Worm (Caenorhabditis elegans) whole organism, L3 larva: ENCODE measurements around the gene mboa-7.

ENCODE experiments used
- R02D3.7 ChIP-seq: fragments of 150-350 bp; optimal IDR thresholded peaks from 2 replicates; lab custom pipeline; 2014; ENCODE audit warnings: missing biosample characterization, missing genetic modification characterization
- ZK546.5 ChIP-seq: sonication (generic microtip); optimal IDR thresholded peaks from 2 replicates; lab custom pipeline; 2017; ENCODE audit warnings: missing biosample characterization, missing genetic modification characterization
- aly-2 ChIP-seq: fragments of 150-350 bp; optimal IDR thresholded peaks from 2 replicates; lab custom pipeline; 2014; ENCODE audit warnings: missing biosample characterization, missing genetic modification characterization
- ama-1 ChIP-seq: fragments of 150-350 bp; optimal IDR thresholded peaks from 2 replicates; lab custom pipeline; 2018
- ceh-16 ChIP-seq: sonication (generic microtip); optimal IDR thresholded peaks from 2 replicates; lab custom pipeline; 2017; ENCODE audit warnings: missing biosample characterization, missing genetic modification characterization
- ceh-28 ChIP-seq: fragments of 150-350 bp; optimal IDR thresholded peaks from 2 replicates; lab custom pipeline; 2014; ENCODE audit warnings: missing biosample characterization, missing genetic modification reagents, missing genetic modification characterization
- ceh-9 ChIP-seq: sonication (generic microtip); optimal IDR thresholded peaks from 2 replicates; lab custom pipeline; 2018; ENCODE audit warnings: missing biosample characterization, missing genetic modification characterization
- egl-5 ChIP-seq: fragments of 150-350 bp; optimal IDR thresholded peaks from 2 replicates; lab custom pipeline; 2017; ENCODE audit warnings: missing biosample characterization, missing genetic modification reagents, missing genetic modification characterization, inconsistent platforms
- elt-1 ChIP-seq: fragments of 150-350 bp; optimal IDR thresholded peaks from 2 replicates; lab custom pipeline; 2014; ENCODE audit warnings: missing biosample characterization, missing genetic modification characterization
- elt-2 ChIP-seq: sonication (generic microtip); optimal IDR thresholded peaks from 2 replicates; lab custom pipeline; 2016; ENCODE audit warnings: missing genetic modification reagents, mild to moderate bottlenecking, missing genetic modification characterization, missing compliant biosample characterization
- elt-3 ChIP-seq, 3 experiments: fragments of 150-350 bp in 1 of 3; sonication (generic microtip) in 2 of 3; optimal IDR thresholded peaks; 2 replicates in 2 of 3; 4 replicates in 1 of 3; lab custom pipeline; 2014 to 2017; ENCODE audit warnings: missing biosample characterization in 3 of 3, missing genetic modification characterization in 3 of 3
- eor-1 ChIP-seq, 2 experiments: fragments of 150-350 bp; optimal IDR thresholded peaks; 2 replicates each; lab custom pipeline; 2014 to 2018; ENCODE audit warnings: missing biosample characterization in 2 of 2, missing genetic modification characterization in 2 of 2
- fos-1 ChIP-seq: fragments of 150-350 bp; optimal IDR thresholded peaks from 2 replicates; lab custom pipeline; 2014; ENCODE audit warnings: missing biosample characterization, missing genetic modification characterization
- hmg-11 ChIP-seq: sonication (generic microtip); optimal IDR thresholded peaks from 2 replicates; lab custom pipeline; 2016; ENCODE audit warnings: missing genetic modification characterization, missing compliant biosample characterization
- jun-1 ChIP-seq: fragments of 150-350 bp; optimal IDR thresholded peaks from 2 replicates; lab custom pipeline; 2014; ENCODE audit warnings: missing biosample characterization, missing genetic modification reagents, missing genetic modification characterization
- lin-15B ChIP-seq: fragments of 150-350 bp; optimal IDR thresholded peaks from 2 replicates; lab custom pipeline; 2014; ENCODE audit warnings: missing biosample characterization, missing genetic modification characterization
- lin-39 ChIP-seq: fragments of 150-350 bp; optimal IDR thresholded peaks from 2 replicates; lab custom pipeline; 2018; ENCODE audit warnings: missing biosample characterization, missing genetic modification reagents, missing genetic modification characterization
- lsy-12 ChIP-seq: sonication (generic microtip); optimal IDR thresholded peaks from 2 replicates; lab custom pipeline; 2016; ENCODE audit warnings: mild to moderate bottlenecking, missing genetic modification characterization, missing compliant biosample characterization
- mdl-1 ChIP-seq: fragments of 150-350 bp; optimal IDR thresholded peaks from 2 replicates; lab custom pipeline; 2014; ENCODE audit warnings: missing biosample characterization, missing genetic modification characterization
- mml-1 ChIP-seq: fragments of 150-350 bp; sonication (generic microtip); optimal IDR thresholded peaks from 3 replicates; lab custom pipeline; 2014; ENCODE audit warnings: missing biosample characterization, missing genetic modification characterization
- nfya-1 ChIP-seq: sonication (generic microtip); optimal IDR thresholded peaks from 2 replicates; lab custom pipeline; 2017; ENCODE audit warnings: missing genetic modification characterization, mild to moderate bottlenecking, missing compliant biosample characterization, antibody characterized with exemption, moderate library complexity; ENCODE audit not compliant: insufficient read depth
- nhr-11 ChIP-seq: fragments of 150-350 bp; optimal IDR thresholded peaks from 2 replicates; lab custom pipeline; 2014; ENCODE audit warnings: missing biosample characterization, missing genetic modification characterization
- nhr-12 ChIP-seq: fragments of 150-350 bp; optimal IDR thresholded peaks from 2 replicates; lab custom pipeline; 2014; ENCODE audit warnings: missing biosample characterization, missing genetic modification characterization
- nhr-237 ChIP-seq: fragments of 150-350 bp; optimal IDR thresholded peaks from 2 replicates; lab custom pipeline; 2014; ENCODE audit warnings: missing biosample characterization, missing genetic modification characterization
- nhr-25 ChIP-seq: sonication (generic microtip); optimal IDR thresholded peaks from 2 replicates; lab custom pipeline; 2017; ENCODE audit warnings: missing biosample characterization, missing genetic modification characterization
- nhr-67 ChIP-seq: fragments of 150-350 bp; optimal IDR thresholded peaks from 2 replicates; lab custom pipeline; 2014; ENCODE audit warnings: missing biosample characterization, missing genetic modification characterization
- nhr-76 ChIP-seq: fragments of 150-350 bp; sonication (generic microtip); optimal IDR thresholded peaks from 5 replicates; lab custom pipeline; 2014; ENCODE audit warnings: missing biosample characterization, missing genetic modification characterization
- nhr-77 ChIP-seq: fragments of 150-350 bp; optimal IDR thresholded peaks from 2 replicates; lab custom pipeline; 2014; ENCODE audit warnings: missing biosample characterization, missing genetic modification characterization
- pqm-1 ChIP-seq: fragments of 150-350 bp; optimal IDR thresholded peaks from 2 replicates; lab custom pipeline; 2017; ENCODE audit warnings: missing biosample characterization, missing genetic modification characterization, inconsistent platforms
- sea-2 ChIP-seq: fragments of 150-350 bp; sonication (generic microtip); optimal IDR thresholded peaks from 4 replicates; lab custom pipeline; 2014; ENCODE audit warnings: missing biosample characterization, missing genetic modification reagents, missing genetic modification characterization
- skn-1 ChIP-seq: fragments of 150-350 bp; optimal IDR thresholded peaks from 2 replicates; lab custom pipeline; 2014; ENCODE audit warnings: missing biosample characterization, missing genetic modification characterization
- snpc-4 ChIP-seq: fragments of 150-350 bp; optimal IDR thresholded peaks from 2 replicates; lab custom pipeline; 2014; ENCODE audit warnings: missing biosample characterization, missing genetic modification characterization
- tbx-2 ChIP-seq: sonication (generic microtip); optimal IDR thresholded peaks from 2 replicates; lab custom pipeline; 2016; ENCODE audit warnings: mild to moderate bottlenecking, missing genetic modification characterization, missing compliant biosample characterization
- unc-39 ChIP-seq: sonication (generic microtip); optimal IDR thresholded peaks from 4 replicates; lab custom pipeline; 2017; ENCODE audit warnings: missing biosample characterization, missing genetic modification characterization
- unc-62 ChIP-seq: fragments of 150-350 bp; sonication (generic microtip); optimal IDR thresholded peaks from 4 replicates; lab custom pipeline; 2014; ENCODE audit warnings: missing biosample characterization, missing genetic modification reagents, missing genetic modification characterization
- zag-1 ChIP-seq: fragments of 150-350 bp; optimal IDR thresholded peaks from 2 replicates; lab custom pipeline; 2014; ENCODE audit warnings: missing biosample characterization, missing genetic modification characterization
- ztf-11 ChIP-seq: fragments of 150-350 bp; optimal IDR thresholded peaks from 2 replicates; lab custom pipeline; 2014; ENCODE audit warnings: missing biosample characterization, missing genetic modification characterization

Gene mboa-7

ce11 chrX:10514056-10514455 is 10.3 kb downstream of the mboa-7 start:
- TF ChIP-seq nhr-77 (tag; lab: Kevin White, UChicago) (no peak), nfya-1 (tag; lab: Kevin White, UChicago) (no peak), lin-39 (tag; lab: Kevin White, UChicago) (no peak), nhr-76 (tag; lab: Kevin White, UChicago) (no peak), ama-1 (lab: Kevin White, UChicago) (no peak), ceh-28 (tag; lab: Kevin White, UChicago) (no peak), elt-2 (tag; lab: Kevin White, UChicago) (no peak), hmg-11 (tag; lab: Kevin White, UChicago) (no peak), lsy-12 (no peak), nhr-11 (no peak), ceh-16 (tag; lab: Kevin White, UChicago) (no peak), snpc-4 (tag; lab: Kevin White, UChicago) (no peak)

ce11 chrX:10507971-10508370 is 16.4 kb downstream of the mboa-7 start:
- no peak for TF ChIP-seq mdl-1 (tag; lab: Kevin White, UChicago)
- no peak for TF ChIP-seq fos-1
- TF ChIP-seq unc-62 (GFP tag; lab: Kevin White, UChicago) = no peak
- TF ChIP-seq zag-1 (tag; lab: Kevin White, UChicago) = no peak
- TF ChIP-seq aly-2 = no peak
- TF ChIP-seq snpc-4 (tag; lab: Kevin White, UChicago) = no peak
- TF ChIP-seq egl-5 (tag; lab: Kevin White, UChicago) = no peak
- no peak for TF ChIP-seq pqm-1 (tag; lab: Kevin White, UChicago)
- TF ChIP-seq nhr-11 = no peak
- no peak for TF ChIP-seq skn-1 (tag; lab: Kevin White, UChicago)
- no peak for TF ChIP-seq nhr-12 (tag; lab: Kevin White, UChicago)
- no peak for TF ChIP-seq unc-39 (tag; lab: Kevin White, UChicago)
- TF ChIP-seq nhr-67 (tag; lab: Kevin White, UChicago) = no peak
- no peak for TF ChIP-seq elt-2 (tag; lab: Kevin White, UChicago)

ce11 chrX:10505193-10505592 is 19.2 kb downstream of the mboa-7 start:
- TF ChIP-seq pqm-1 (tag; lab: Kevin White, UChicago) (no peak), nfya-1 (tag; lab: Kevin White, UChicago) (peak; percentile 95)

ce11 chrX:10503393-10503792 is 21.0 kb downstream of the mboa-7 start:
- TF ChIP-seq unc-62 (GFP tag; lab: Kevin White, UChicago) = no peak
- no peak for TF ChIP-seq nhr-25
- no peak for TF ChIP-seq ceh-28 (tag; lab: Kevin White, UChicago)
- TF ChIP-seq nhr-76 (tag; lab: Kevin White, UChicago) = no peak
- TF ChIP-seq jun-1 (tag; lab: Kevin White, UChicago) = no peak
- TF ChIP-seq lin-15B (tag; lab: Kevin White, UChicago) = no peak
- TF ChIP-seq lin-39 (tag; lab: Kevin White, UChicago) = no peak
- no peak for TF ChIP-seq ztf-11 (tag; lab: Kevin White, UChicago)
- no peak for TF ChIP-seq mml-1 (tag; lab: Kevin White, UChicago)

ce11 chrX:10499590-10499989 is 24.8 kb downstream of the mboa-7 start, which contains the start of gene vab-3:
Gene vab-3 (plus strand): TSS chrX:10499890.
- TF ChIP-seq nfya-1 (tag; lab: Kevin White, UChicago) (peak; percentile 12), skn-1 (tag; lab: Kevin White, UChicago) (no peak)

- TF ChIP-seq ceh-9 (tag; lab: Kevin White, UChicago) (no peak), elt-3 (tag; optimal IDR thresholded peaks at IDR 0.05; lab: Kevin White, UChicago) (no peak), egl-5 (tag; lab: Kevin White, UChicago) (no peak), ZK546.5 (tag; lab: Kevin White, UChicago) (no peak), ama-1 (lab: Kevin White, UChicago) (no peak), R02D3.7 (tag; lab: Kevin White, UChicago) (no peak), mml-1 (tag; lab: Kevin White, UChicago) (no peak), nhr-25 (no peak), nhr-12 (tag; lab: Kevin White, UChicago) (no peak), sea-2 (GFP tag; lab: Kevin White, UChicago) (no peak), nhr-237 (tag; lab: Kevin White, UChicago) (no peak), eor-1 (tag; optimal IDR thresholded peaks at IDR 0.05; lab: Kevin White, UChicago) (no peak), skn-1 (tag; lab: Kevin White, UChicago) (no peak), tbx-2 (tag; lab: Kevin White, UChicago) (no peak), nhr-67 (tag; lab: Kevin White, UChicago) (no peak), ceh-16 (tag; lab: Kevin White, UChicago) (no peak), fos-1 (no peak), pqm-1 (tag; lab: Kevin White, UChicago) (no peak), zag-1 (tag; lab: Kevin White, UChicago) (no peak), elt-1 (no peak)
Measured at ce11 chrX:10491875-10492523, 32.4 kb downstream of the mboa-7 start.
